Worm (Caenorhabditis elegans): ENCODE data around the gene W03C9.8.
A peak's percentile ranks its signal among the peaks of the same experiment; 100 is the strongest.

The W03C9.8 gene

DNA sequence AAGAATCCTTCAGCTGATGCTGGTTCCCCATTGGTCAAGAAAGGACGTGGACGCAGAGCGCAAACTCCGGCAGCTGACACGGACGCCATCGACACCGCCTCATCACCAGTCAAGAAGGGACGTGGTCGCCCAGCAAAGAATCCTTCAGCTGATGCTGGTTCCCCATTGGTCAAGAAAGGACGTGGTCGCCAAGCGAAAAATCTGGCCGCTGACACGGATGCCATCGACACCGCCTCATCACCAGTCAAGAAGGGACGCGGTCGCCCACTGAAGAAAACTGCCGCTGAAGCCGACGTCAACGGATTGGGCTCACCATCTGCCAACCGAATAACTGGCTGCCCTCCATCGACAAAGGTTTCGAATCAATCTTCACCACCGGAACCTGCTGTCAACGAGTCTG lies 31.6 kb upstream of the W03C9.8 start:
- TF ChIP-seq repo-1 (tag; optimal IDR thresholded peaks at IDR 0.05) (peak; percentile 12), K11D2.4 (GFP tag; IDR thresholded peaks at IDR 0.05) (0 out of 2 replicates have a peak, but pooled peaks have one; percentile 19), egrh-3 (GFP tag; IDR thresholded peaks at IDR 0.05) (peak; percentile 33; the same call in 1 of the 2 replicates), zfh-2 (GFP tag; conservative IDR thresholded peaks at IDR 0.05) (peak; percentile 79), T07F8.4 (tag; optimal IDR thresholded peaks at IDR 0.05) (no peak), dpff-1 (tag; optimal IDR thresholded peaks at IDR 0.05) (no peak), let-607 (tag; optimal IDR thresholded peaks at IDR 0.05) (peak in 1 of 2 experiments; percentile 17), F37B4.10 (GFP tag; IDR thresholded peaks at IDR 0.05) (peak; percentile 63; the same call in 1 of the 2 replicates)

DNA sequence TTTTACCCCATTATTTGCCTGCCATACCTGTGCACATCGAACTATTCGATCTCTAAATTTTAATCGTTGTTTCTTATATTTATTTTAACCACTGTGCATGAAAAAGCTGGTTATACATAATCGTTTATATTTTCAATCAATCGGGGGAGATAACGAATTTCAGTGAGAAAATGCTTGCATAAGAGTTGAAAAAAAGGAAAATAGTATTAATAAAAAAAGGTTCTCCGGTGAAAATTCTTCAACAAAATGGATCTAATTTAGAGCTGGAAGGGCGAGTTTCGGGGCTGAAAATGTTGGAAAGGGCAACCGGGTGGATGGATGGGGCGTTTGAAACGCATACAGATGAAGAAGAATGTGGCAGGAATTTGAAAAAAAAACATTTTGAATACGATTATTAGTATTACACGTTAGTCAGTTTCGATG lies 31.0 kb upstream of the W03C9.8 start:
- TF ChIP-seq atf-7 (tag; optimal IDR thresholded peaks at IDR 0.05) = peak; percentile 55
- peak; percentile 11 for TF ChIP-seq nhr-90 (tag; optimal IDR thresholded peaks at IDR 0.05)
- TF ChIP-seq F52B5.7 (tag; optimal IDR thresholded peaks at IDR 0.05) = no peak
- TF ChIP-seq F10E7.11 (tag; optimal IDR thresholded peaks at IDR 0.05) = peak; percentile 78
- TF ChIP-seq xnd-1 (tag; optimal IDR thresholded peaks at IDR 0.05) = peak; percentile 69
- peak; percentile 92 for TF ChIP-seq Y53G8AR.9 (GFP tag; conservative IDR thresholded peaks at IDR 0.05)
- peak; percentile 72; the same call in 1 of the 2 replicates for TF ChIP-seq ceh-40 (GFP tag; IDR thresholded peaks at IDR 0.05)
- no peak for TF ChIP-seq F57C9.4 (tag; optimal IDR thresholded peaks at IDR 0.05)
- no peak for TF ChIP-seq fkh-3 (tag; optimal IDR thresholded peaks at IDR 0.05)
- no peak for TF ChIP-seq lin-40 (tag; optimal IDR thresholded peaks at IDR 0.05)
- TF ChIP-seq snpc-4 (GFP tag; optimal IDR thresholded peaks at IDR 0.05) = peak; percentile 51
- peak in 2 of 4 experiments; percentile 38 to 42 for TF ChIP-seq snpc-4 (tag; optimal IDR thresholded peaks at IDR 0.05)
- TF ChIP-seq snpc-1.1 (tag; optimal IDR thresholded peaks at IDR 0.05; ENCODE audit: insufficient read depth) = peak; percentile 53
- TF ChIP-seq pha-4 (tag; optimal IDR thresholded peaks at IDR 0.05) = no peak
- TF ChIP-seq rpc-1 (optimal IDR thresholded peaks at IDR 0.05) = no peak
- TF ChIP-seq rpc-1 (tag; optimal IDR thresholded peaks at IDR 0.05) = no peak
- TF ChIP-seq cebp-1 (GFP tag; IDR thresholded peaks at IDR 0.05) = no peak
- TF ChIP-seq cebp-1 (tag; optimal IDR thresholded peaks at IDR 0.05) = peak; percentile 72
- TF ChIP-seq dox-1 (GFP tag; IDR thresholded peaks at IDR 0.05) = peak; percentile 38; the same call in 1 of the 2 replicates
- peak; percentile 95 for TF ChIP-seq B0336.3 (GFP tag; IDR thresholded peaks at IDR 0.05)
- TF ChIP-seq let-526 (GFP tag; IDR thresholded peaks at IDR 0.05) = no peak
- TF ChIP-seq nhr-80 (tag; optimal IDR thresholded peaks at IDR 0.05) = no peak
- no peak for TF ChIP-seq madf-10 (tag; optimal IDR thresholded peaks at IDR 0.05)
- TF ChIP-seq tlf-1 (GFP tag; optimal IDR thresholded peaks at IDR 0.05) = peak; percentile 82
- TF ChIP-seq aptf-2 (GFP tag; conservative IDR thresholded peaks at IDR 0.05) = no peak
- TF ChIP-seq bed-1 (GFP tag; IDR thresholded peaks at IDR 0.05) = 0 out of 2 replicates have a peak, but pooled peaks have one; percentile 54
- peak; percentile 95 for TF ChIP-seq unc-130 (GFP tag; optimal IDR thresholded peaks at IDR 0.05)
- no peak for TF ChIP-seq B0035.1 (tag; optimal IDR thresholded peaks at IDR 0.05)
- TF ChIP-seq attf-6 (GFP tag; IDR thresholded peaks at IDR 0.05) = peak; percentile 84
- TF ChIP-seq K12H6.12 (tag; optimal IDR thresholded peaks at IDR 0.05) = no peak
- peak; percentile 70; the same call in 1 of the 2 replicates for TF ChIP-seq cebp-2 (GFP tag; IDR thresholded peaks at IDR 0.05)
- TF ChIP-seq snpc-3.4 (tag; optimal IDR thresholded peaks at IDR 0.05) = peak; percentile 87
- no peak for TF ChIP-seq egrh-3 (GFP tag; IDR thresholded peaks at IDR 0.05)
- no peak for TF ChIP-seq lir-1 (GFP tag; conservative IDR thresholded peaks at IDR 0.05)
- TF ChIP-seq nhr-27 (tag; optimal IDR thresholded peaks at IDR 0.05) = no peak
- TF ChIP-seq tbx-9 (tag; optimal IDR thresholded peaks at IDR 0.05; ENCODE audit: borderline replicate concordance) = peak; percentile 83
- TF ChIP-seq ztf-26 (tag; optimal IDR thresholded peaks at IDR 0.05) = no peak
- no peak for TF ChIP-seq K11D2.4 (GFP tag; IDR thresholded peaks at IDR 0.05)
- TF ChIP-seq nhr-179 (tag; optimal IDR thresholded peaks at IDR 0.05) = no peak
- TF ChIP-seq aptf-3 (GFP tag; IDR thresholded peaks at IDR 0.05) = peak; percentile 74; the same call in 1 of the 2 replicates
- peak; percentile 57 for TF ChIP-seq die-1 (tag; optimal IDR thresholded peaks at IDR 0.05)
- no peak for TF ChIP-seq attf-5 (GFP tag; optimal IDR thresholded peaks at IDR 0.05)
- TF ChIP-seq let-607 (tag; optimal IDR thresholded peaks at IDR 0.05) = no peak
